Worm (Caenorhabditis elegans): ENCODE measurements around the gene C55A6.6.

Gene C55A6.6

ce11 chrV:11533365-11533949, 18.9 kb upstream of the C55A6.6 start:
- TF ChIP-seq hlh-1 (tag; optimal IDR thresholded peaks at IDR 0.05) (no peak), lin-32 (GFP tag; optimal IDR thresholded peaks at IDR 0.05) (no peak), mep-1 (tag; optimal IDR thresholded peaks at IDR 0.05) (no peak), mls-2 (tag; optimal IDR thresholded peaks at IDR 0.05) (no peak), snpc-4 (tag; optimal IDR thresholded peaks at IDR 0.05) (no peak), M03D4.4 (tag; optimal IDR thresholded peaks at IDR 0.05) (no peak), drap-1 (GFP tag; optimal IDR thresholded peaks at IDR 0.05) (no peak), sem-2 (GFP tag; optimal IDR thresholded peaks at IDR 0.05) (no peak), elt-3 (tag; optimal IDR thresholded peaks at IDR 0.05) (no peak), sptf-1 (tag; optimal IDR thresholded peaks at IDR 0.05) (no peak), nhr-237 (tag; optimal IDR thresholded peaks at IDR 0.05) (no peak), flh-1 (GFP tag; optimal IDR thresholded peaks at IDR 0.05) (no peak), ztf-11 (tag; optimal IDR thresholded peaks at IDR 0.05) (no peak), mab-5 (tag; optimal IDR thresholded peaks at IDR 0.05) (no peak), nhr-76 (tag; optimal IDR thresholded peaks at IDR 0.05) (no peak), lsy-2 (tag; optimal IDR thresholded peaks at IDR 0.05) (no peak), lin-13 (tag; optimal IDR thresholded peaks at IDR 0.05) (no peak), nhr-28 (tag; optimal IDR thresholded peaks at IDR 0.05) (no peak), ham-2 (GFP tag; optimal IDR thresholded peaks at IDR 0.05) (no peak)

ce11 chrV:11532964-11533363, 18.4 kb upstream of the C55A6.6 start:
- TF ChIP-seq zip-8 (tag; optimal IDR thresholded peaks at IDR 0.05) (peak; percentile 30), nhr-28 (tag; optimal IDR thresholded peaks at IDR 0.05) (no peak), unc-62 (GFP tag; optimal IDR thresholded peaks at IDR 0.05) (no peak), lin-32 (GFP tag; optimal IDR thresholded peaks at IDR 0.05) (no peak), lsy-2 (tag; optimal IDR thresholded peaks at IDR 0.05) (no peak), snpc-4 (tag; optimal IDR thresholded peaks at IDR 0.05) (no peak), nhr-237 (tag; optimal IDR thresholded peaks at IDR 0.05) (no peak), ceh-39 (tag; optimal IDR thresholded peaks at IDR 0.05) (no peak), elt-3 (tag; optimal IDR thresholded peaks at IDR 0.05) (peak; percentile 11), elt-1 (tag; optimal IDR thresholded peaks at IDR 0.05; ENCODE audit: borderline replicate concordance, insufficient read depth) (no peak), nhr-2 (tag; optimal IDR thresholded peaks at IDR 0.05) (no peak), sptf-1 (tag; optimal IDR thresholded peaks at IDR 0.05) (peak; percentile 14), ceh-83 (GFP tag; optimal IDR thresholded peaks at IDR 0.05) (no peak), ham-2 (GFP tag; optimal IDR thresholded peaks at IDR 0.05) (peak; percentile 30), blmp-1 (tag; optimal IDR thresholded peaks at IDR 0.05) (peak; percentile 96), tbx-8 (GFP tag; optimal IDR thresholded peaks at IDR 0.05) (no peak)

ce11 chrV:11532535-11532853, 18.0 kb upstream of the C55A6.6 start:
- TF ChIP-seq snpc-4 (tag; optimal IDR thresholded peaks at IDR 0.05) = no peak
- TF ChIP-seq lsy-2 (tag; optimal IDR thresholded peaks at IDR 0.05) = no peak
- no peak for TF ChIP-seq nhr-237 (tag; optimal IDR thresholded peaks at IDR 0.05)
- no peak for TF ChIP-seq unc-120 (tag; optimal IDR thresholded peaks at IDR 0.05; ENCODE audit: poor library complexity, severe bottlenecking)
- TF ChIP-seq M03D4.4 (tag; optimal IDR thresholded peaks at IDR 0.05) = no peak
- no peak for TF ChIP-seq nhr-76 (tag; optimal IDR thresholded peaks at IDR 0.05)

ce11 chrV:11531831-11532534, 17.4 kb upstream of the C55A6.6 start:
- TF ChIP-seq ceh-83 (GFP tag; optimal IDR thresholded peaks at IDR 0.05) = peak; percentile 10
- TF ChIP-seq mab-5 (tag; optimal IDR thresholded peaks at IDR 0.05) = no peak
- TF ChIP-seq zip-8 (tag; optimal IDR thresholded peaks at IDR 0.05) = no peak
- peak; percentile 79 for TF ChIP-seq unc-120 (tag; optimal IDR thresholded peaks at IDR 0.05; ENCODE audit: poor library complexity, severe bottlenecking)
- no peak for TF ChIP-seq ces-1 (GFP tag; optimal IDR thresholded peaks at IDR 0.05)
- no peak for TF ChIP-seq tbx-8 (GFP tag; optimal IDR thresholded peaks at IDR 0.05)
- peak; percentile 16 for TF ChIP-seq nhr-237 (tag; optimal IDR thresholded peaks at IDR 0.05)
- peak; percentile 58 for TF ChIP-seq unc-62 (GFP tag; optimal IDR thresholded peaks at IDR 0.05)
- peak; percentile 20 for TF ChIP-seq sptf-1 (tag; optimal IDR thresholded peaks at IDR 0.05)
- TF ChIP-seq hlh-1 (tag; optimal IDR thresholded peaks at IDR 0.05) = peak; percentile 96
- TF ChIP-seq nhr-28 (tag; optimal IDR thresholded peaks at IDR 0.05) = no peak

ce11 chrV:11531100-11531499, 16.6 kb upstream of the C55A6.6 start:
- TF ChIP-seq lsy-2 (tag; optimal IDR thresholded peaks at IDR 0.05) (no peak), elt-3 (tag; optimal IDR thresholded peaks at IDR 0.05) (no peak), drap-1 (GFP tag; optimal IDR thresholded peaks at IDR 0.05) (no peak), unc-39 (tag; optimal IDR thresholded peaks at IDR 0.05) (no peak), nhr-28 (tag; optimal IDR thresholded peaks at IDR 0.05) (no peak), ceh-83 (GFP tag; optimal IDR thresholded peaks at IDR 0.05) (no peak), mep-1 (tag; optimal IDR thresholded peaks at IDR 0.05) (no peak), bed-3 (GFP tag; optimal IDR thresholded peaks at IDR 0.05) (no peak), unc-62 (GFP tag; optimal IDR thresholded peaks at IDR 0.05) (no peak), snpc-4 (tag; optimal IDR thresholded peaks at IDR 0.05) (no peak), flh-1 (GFP tag; optimal IDR thresholded peaks at IDR 0.05) (no peak), ceh-39 (tag; optimal IDR thresholded peaks at IDR 0.05) (no peak), lin-32 (GFP tag; optimal IDR thresholded peaks at IDR 0.05) (no peak), ham-2 (GFP tag; optimal IDR thresholded peaks at IDR 0.05) (no peak)
